Worm (Caenorhabditis elegans) whole organism, L4 larva: ENCODE data around the gene sre-21.

Source experiments
- ZK546.5 ChIP-seq, 2 experiments: sonication (generic microtip); optimal IDR thresholded peaks; 2 replicates each; lab custom pipeline; 2017; ENCODE audit warnings: missing biosample characterization in 2 of 2, missing genetic modification characterization in 2 of 2
- unc-39 ChIP-seq: sonication (generic microtip); optimal IDR thresholded peaks from 2 replicates; lab custom pipeline; 2017; ENCODE audit warnings: missing biosample characterization, missing genetic modification characterization

ce11 chrV:17767768-17768167, 5.2 kb downstream of the sre-21 start:
- TF ChIP-seq ZK546.5 (tag; optimal IDR thresholded peaks at IDR 0.05; lab: Kevin White, UChicago), result no peak
- TF ChIP-seq unc-39 (tag; lab: Kevin White, UChicago), result no peak
